Fruit fly (Drosophila melanogaster): ENCODE data around the gene CG31741.

DNA sequence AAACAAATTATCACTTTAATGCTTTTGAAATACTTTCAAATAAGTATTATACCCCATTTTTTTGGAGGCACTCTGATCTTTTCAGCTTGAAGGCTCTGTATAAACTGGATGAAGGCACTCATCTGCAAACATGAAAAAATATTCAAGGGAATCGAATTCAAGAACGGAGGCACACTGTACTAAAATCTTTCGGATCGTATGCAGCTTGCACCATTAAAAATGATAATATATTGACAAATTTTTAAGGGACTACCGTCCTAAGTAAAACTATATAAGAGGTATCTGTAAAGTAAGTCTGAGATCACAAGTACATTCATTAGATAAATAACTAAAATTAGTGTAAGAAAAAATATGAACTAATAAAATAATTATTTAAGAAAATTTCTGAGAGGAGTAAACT is 29.0 kb downstream of the CG31741 start, which contains the start of gene CG44476:
- TF ChIP-seq CG8301 (tag; optimal IDR thresholded peaks at IDR 0.05) (no peak), Pif1B (GFP tag; optimal IDR thresholded peaks at IDR 0.05) (no peak), CG9948 (tag; optimal IDR thresholded peaks at IDR 0.05) (no peak), Ets98B (GFP tag; IDR thresholded peaks at IDR 0.05) (no peak)

Measured in whole organism, pupa.